Worm (Caenorhabditis elegans): ENCODE results near the gene F47B8.13.
"Not testable (repeated sequence)": the region's sequence is repeated elsewhere in the genome, so short reads cannot be mapped to it uniquely, and the experiment has no call there.

F47B8.13 gene

DNA sequence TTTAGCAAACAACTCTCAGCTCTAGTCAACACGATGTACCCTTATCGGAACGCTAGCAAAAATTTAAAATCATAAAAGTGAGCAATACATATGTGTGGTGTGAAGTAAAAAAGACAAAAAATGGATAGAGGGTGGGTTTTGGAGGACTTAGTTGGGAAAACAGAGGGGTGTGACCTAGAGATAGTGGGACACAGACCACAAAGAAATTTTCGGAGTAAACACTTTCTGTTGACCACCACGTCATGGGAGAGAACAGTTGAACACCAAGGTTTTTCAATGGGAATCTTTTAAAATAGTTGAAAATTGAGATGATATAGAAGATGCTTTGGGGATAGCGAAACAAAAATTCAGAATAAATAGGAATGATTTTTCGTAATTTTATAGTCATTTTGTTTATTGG lies 2.3 kb downstream of the F47B8.13 start:
- TF ChIP-seq ceh-48 (tag; optimal IDR thresholded peaks at IDR 0.05) (no peak), ceh-2 (tag; optimal IDR thresholded peaks at IDR 0.05) (no peak), ama-1 (optimal IDR thresholded peaks at IDR 0.05) (no peak)

DNA sequence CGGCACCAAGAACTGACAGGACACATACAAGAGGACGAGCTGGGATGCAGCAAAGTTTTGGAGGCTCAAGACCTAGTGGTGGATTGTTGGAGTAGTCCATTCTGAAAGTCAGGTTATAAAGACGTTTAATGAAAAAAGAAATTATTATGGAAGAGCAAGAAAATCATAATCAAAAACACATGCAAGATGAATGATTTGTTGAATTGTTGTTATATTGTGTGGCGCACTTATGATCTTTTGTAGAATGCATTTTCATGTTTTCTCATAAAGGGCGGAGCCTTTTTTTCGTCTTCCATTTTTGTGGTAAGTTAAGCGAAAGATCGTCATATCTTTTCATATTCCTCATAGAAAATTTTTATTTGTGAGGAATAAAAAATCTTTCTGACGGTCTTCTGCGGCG lies 3.0 kb downstream of the F47B8.13 start, which contains the start of gene F47B8.2:
Gene F47B8.2, minus strand, starts transcription at position 101 of the 400 bp plus-strand sequence.
- TF ChIP-seq pax-1 (tag; optimal IDR thresholded peaks at IDR 0.05) (no peak), ceh-18 (tag; optimal IDR thresholded peaks at IDR 0.05) (no peak), ceh-48 (tag; optimal IDR thresholded peaks at IDR 0.05) (no peak), fkh-10 (GFP tag; optimal IDR thresholded peaks at IDR 0.05) (no peak), pag-3 (tag; optimal IDR thresholded peaks at IDR 0.05; ENCODE audit: borderline replicate concordance) (no peak), dmd-4 (tag; optimal IDR thresholded peaks at IDR 0.05; ENCODE audit: borderline replicate concordance) (no peak), elt-2 (tag; optimal IDR thresholded peaks at IDR 0.05) (no peak), Y22D7AL.16 (tag; optimal IDR thresholded peaks at IDR 0.05) (no peak), eyg-1 (tag; optimal IDR thresholded peaks at IDR 0.05) (no peak), ttx-3 (tag; optimal IDR thresholded peaks at IDR 0.05) (no peak), fax-1 (tag; optimal IDR thresholded peaks at IDR 0.05) (no peak)

DNA sequence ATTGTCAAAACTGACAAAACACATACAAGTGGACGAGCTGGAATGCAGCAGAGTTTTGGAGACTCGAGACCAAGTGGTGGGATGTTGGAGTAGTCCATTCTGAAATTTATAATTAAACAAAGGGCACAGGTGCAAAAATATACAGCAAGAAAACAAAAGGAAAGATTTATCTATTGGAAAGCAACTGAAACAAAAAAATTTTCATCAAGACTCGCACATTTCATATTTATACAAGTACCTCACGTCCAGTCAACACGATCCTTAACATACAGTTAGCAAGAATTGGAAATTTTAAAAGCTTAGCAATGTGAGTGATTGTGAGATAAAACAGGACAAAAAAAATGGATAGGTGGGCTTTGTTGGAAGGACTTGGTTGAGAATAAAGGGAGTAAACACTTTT lies 5.3 kb downstream of the F47B8.13 start, which contains the start of gene F47B8.1:
Gene F47B8.1, minus strand, starts transcription at position 101 of the 400 bp plus-strand sequence.
- no peak for TF ChIP-seq ceh-30 (tag; optimal IDR thresholded peaks at IDR 0.05)

DNA sequence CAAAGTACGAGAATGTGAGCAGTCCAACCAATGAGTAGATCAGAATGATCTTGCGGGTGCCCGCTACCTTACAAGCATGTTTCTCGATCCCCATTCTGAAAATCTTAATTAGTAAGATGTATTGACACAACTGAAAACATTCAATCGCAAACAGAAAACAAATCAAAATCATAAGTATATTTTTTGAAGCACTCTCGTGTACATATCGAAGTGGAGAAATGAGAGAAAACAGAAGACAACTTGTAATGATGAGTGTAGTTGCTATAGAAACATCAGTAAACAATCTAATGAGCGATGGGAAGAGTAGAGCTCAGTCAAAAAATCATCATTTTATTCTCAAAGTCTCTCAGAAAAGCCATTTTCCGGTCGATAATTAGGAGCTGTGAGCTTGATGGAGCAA lies 6.8 kb downstream of the F47B8.13 start, which contains the start of gene F14D7.8:
Gene F14D7.8, minus strand, starts transcription at position 101 of the 400 bp plus-strand sequence.
- TF ChIP-seq ttx-3 (tag; optimal IDR thresholded peaks at IDR 0.05) = no peak
- TF ChIP-seq nhr-232 (tag; optimal IDR thresholded peaks at IDR 0.05) = no peak
- no peak for TF ChIP-seq tbx-2 (tag; optimal IDR thresholded peaks at IDR 0.05)
- no peak for TF ChIP-seq ceh-34 (tag; optimal IDR thresholded peaks at IDR 0.05)
- TF ChIP-seq pros-1 (tag; optimal IDR thresholded peaks at IDR 0.05) = no peak
- TF ChIP-seq fkh-6 (tag; optimal IDR thresholded peaks at IDR 0.05) = no peak

DNA sequence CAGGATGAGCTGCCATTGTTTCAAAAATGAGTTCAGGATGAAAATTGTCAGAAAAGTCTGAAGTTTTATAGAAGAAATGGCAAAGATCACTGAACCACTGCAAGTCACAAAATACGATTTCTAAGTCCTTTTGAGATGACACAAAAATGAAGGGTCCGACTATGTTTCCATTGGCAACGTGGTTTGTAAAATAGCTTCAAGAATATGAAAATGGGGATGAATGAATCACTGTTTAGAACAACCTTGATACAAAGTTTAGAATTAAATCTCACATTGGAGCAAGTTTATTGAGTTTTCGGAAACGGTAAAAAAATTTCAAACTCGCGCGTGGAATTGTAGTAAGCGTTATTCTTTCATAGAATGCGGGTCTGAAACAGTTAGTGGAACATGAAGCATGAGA lies 8.4 kb downstream of the F47B8.13 start, which contains the start of gene ddn-3:
Gene ddn-3, minus strand, starts transcription at position 101 of the 400 bp plus-strand sequence.
- no peak for TF ChIP-seq pag-3 (tag; optimal IDR thresholded peaks at IDR 0.05; ENCODE audit: borderline replicate concordance)
- no peak for TF ChIP-seq nhr-11 (tag; optimal IDR thresholded peaks at IDR 0.05)
- TF ChIP-seq dve-1 (tag; optimal IDR thresholded peaks at IDR 0.05) = no peak
- no peak for TF ChIP-seq elt-2 (tag; optimal IDR thresholded peaks at IDR 0.05)
- no peak for TF ChIP-seq fkh-6 (tag; optimal IDR thresholded peaks at IDR 0.05)
- TF ChIP-seq fax-1 (tag; optimal IDR thresholded peaks at IDR 0.05) = no peak
- TF ChIP-seq hlh-6 (tag; optimal IDR thresholded peaks at IDR 0.05) = no peak

DNA sequence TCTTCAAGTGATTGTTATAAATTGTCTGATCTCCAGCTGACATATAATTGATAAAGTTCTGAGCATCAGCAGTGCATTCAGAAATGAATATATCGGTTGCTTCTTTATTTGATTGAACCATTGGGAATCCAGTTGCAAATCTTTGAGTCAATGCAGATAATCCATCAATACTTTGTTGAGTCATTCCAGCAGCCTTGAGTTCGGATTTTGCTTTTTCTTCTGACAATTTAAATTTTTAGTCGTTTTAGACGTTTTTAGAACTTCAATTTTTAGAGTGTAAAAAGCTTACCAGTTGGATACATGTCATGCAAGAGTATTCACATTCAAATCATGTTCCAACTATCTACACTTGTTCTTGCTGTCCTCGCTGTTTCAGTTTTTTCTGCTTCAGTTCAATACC lies 9.9 kb downstream of the F47B8.13 start, which contains the start of gene F14D7.14:
Gene F14D7.14, plus strand, starts transcription at position 301 of the 400 bp plus-strand sequence.
- not testable (repeated sequence) for TF ChIP-seq ama-1 (optimal IDR thresholded peaks at IDR 0.05); ceh-6 (GFP tag; optimal IDR thresholded peaks at IDR 0.05); elt-4 (tag; optimal IDR thresholded peaks at IDR 0.05)

DNA sequence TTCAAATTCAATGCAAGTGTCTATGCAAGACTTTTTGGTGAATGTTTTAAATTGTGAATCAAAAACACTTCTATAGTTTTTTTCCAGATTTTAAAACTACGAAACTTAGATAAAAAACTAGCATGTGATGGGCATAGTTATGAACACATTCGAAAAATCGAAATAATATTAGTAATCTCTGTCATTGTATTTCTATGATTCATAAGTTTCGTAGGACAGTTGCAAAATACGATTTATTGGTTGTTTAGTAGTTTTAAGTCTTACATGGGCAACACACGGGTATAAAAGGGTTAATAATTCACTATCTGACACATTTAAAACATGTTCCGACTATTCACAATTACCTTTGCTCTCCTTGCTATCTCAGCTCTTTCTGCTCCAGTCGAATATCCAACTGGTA lies 11.4 kb downstream of the F47B8.13 start, which contains the start of gene spig-5:
Gene spig-5, plus strand, starts transcription at position 301 of the 400 bp plus-strand sequence.
- not testable (repeated sequence) for TF ChIP-seq ceh-18 (tag; optimal IDR thresholded peaks at IDR 0.05); unc-86 (tag; optimal IDR thresholded peaks at IDR 0.05); dmd-4 (tag; optimal IDR thresholded peaks at IDR 0.05; ENCODE audit: borderline replicate concordance)

DNA sequence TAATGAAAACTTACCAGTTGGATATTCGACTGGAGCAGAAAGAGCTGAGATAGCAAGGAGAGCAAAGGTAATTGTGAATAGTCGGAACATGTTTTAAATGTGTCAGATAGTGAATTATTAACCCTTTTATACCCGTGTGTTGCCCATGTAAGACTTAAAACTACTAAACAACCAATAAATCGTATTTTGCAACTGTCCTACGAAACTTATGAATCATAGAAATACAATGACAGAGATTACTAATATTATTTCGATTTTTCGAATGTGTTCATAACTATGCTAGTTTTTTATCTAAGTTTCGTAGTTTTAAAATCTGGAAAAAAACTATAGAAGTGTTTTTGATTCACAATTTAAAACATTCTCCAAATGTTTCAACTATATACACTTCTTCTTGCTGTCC lies 12.8 kb downstream of the F47B8.13 start, which contains the start of gene spig-4:
Gene spig-4, minus strand, starts transcription at position 101 of the 400 bp plus-strand sequence.
- TF ChIP-seq ceh-2, nfya-1, odd-2 (tag; optimal IDR thresholded peaks at IDR 0.05): not testable (repeated sequence)

Measured in whole organism, late embryonic.